Worm (Caenorhabditis elegans) whole organism, young adult: Measurements from ENCODE around the gene str-155.

Experiments
- B0019.2 ChIP-seq: fragments of 200-800 bp; sonication (Bioruptor generic); conservative IDR thresholded peaks from 2 replicates; pipeline ENCODE4 v1.3.6; 2022; ENCODE audit warnings: missing genetic modification reagents, missing genetic modification characterization, missing compliant biosample characterization
- F23B12.7 ChIP-seq: sonication (generic microtip); optimal IDR thresholded peaks from 2 replicates; lab custom pipeline; 2017; ENCODE audit warnings: missing genetic modification characterization, mild to moderate bottlenecking, missing compliant biosample characterization, antibody characterized with exemption, moderate library complexity; ENCODE audit not compliant: insufficient read depth
- F33H1.4 ChIP-seq: fragments of 200-800 bp; sonication (Bioruptor generic); IDR thresholded peaks from 2 replicates; pipeline ENCODE4 v1.3.6; 2022; ENCODE audit warnings: missing genetic modification reagents, missing genetic modification characterization, missing compliant biosample characterization
- F57C9.4 ChIP-seq: sonication (generic microtip); optimal IDR thresholded peaks from 2 replicates; lab custom pipeline; 2017; ENCODE audit warnings: mild to moderate bottlenecking, missing genetic modification characterization, missing compliant biosample characterization
- K12H6.12 ChIP-seq: fragments of 200-800 bp; sonication (Bioruptor generic); optimal IDR thresholded peaks from 2 replicates; lab custom pipeline; 2018; ENCODE audit warnings: mild to moderate bottlenecking, missing genetic modification characterization, missing compliant biosample characterization
- T26A5.8 ChIP-seq: sonication (generic microtip); optimal IDR thresholded peaks from 2 replicates; lab custom pipeline; 2016; ENCODE audit warnings: missing genetic modification characterization, missing compliant biosample characterization
- Y53G8AR.9 ChIP-seq: fragments of 200-800 bp; sonication (Bioruptor generic); conservative IDR thresholded peaks from 2 replicates; pipeline ENCODE4 v1.3.6; 2022; ENCODE audit warnings: missing genetic modification reagents, missing genetic modification characterization, missing compliant biosample characterization
- Y56A3A.18 ChIP-seq: fragments of 200-800 bp; sonication (Bioruptor generic); IDR thresholded peaks from 2 replicates; pipeline ENCODE4 v1.3.6; 2022; ENCODE audit warnings: missing genetic modification reagents, missing genetic modification characterization, missing compliant biosample characterization
- Y67H2A.10 ChIP-seq: fragments of 200-800 bp; sonication (Bioruptor generic); conservative IDR thresholded peaks from 2 replicates; pipeline ENCODE4 v1.3.6; 2022; ENCODE audit warnings: missing genetic modification reagents, missing genetic modification characterization, missing compliant biosample characterization
- Y79H2A.3 ChIP-seq: fragments of 200-800 bp; sonication (Bioruptor generic); conservative IDR thresholded peaks from 2 replicates; pipeline ENCODE4 v1.3.6; 2022; ENCODE audit warnings: missing genetic modification reagents, missing genetic modification characterization, missing compliant biosample characterization
- attf-6 ChIP-seq: fragments of 200-800 bp; sonication (Bioruptor generic); IDR thresholded peaks from 2 replicates; pipeline ENCODE4 v1.3.6; 2022; ENCODE audit warnings: missing genetic modification reagents, missing genetic modification characterization, missing compliant biosample characterization
- cebp-1 ChIP-seq, 2 experiments: fragments of 200-800 bp in 1 of 2; sonication (Bioruptor generic) in 1 of 2; sonication (generic microtip) in 1 of 2; IDR thresholded peaks in 1 of 2; optimal IDR thresholded peaks in 1 of 2; 2 replicates each; pipeline versions ENCODE4 v1.3.6 to Lab custom; 2017 to 2022; ENCODE audit warnings: missing compliant biosample characterization in 2 of 2, missing genetic modification characterization in 2 of 2, mild to moderate bottlenecking in 1 of 2, missing genetic modification reagents in 1 of 2, moderate library complexity in 1 of 2
- ceh-100 ChIP-seq: fragments of 200-800 bp; sonication (Bioruptor generic); IDR thresholded peaks from 2 replicates; pipeline ENCODE4 v1.3.6; 2022; ENCODE audit warnings: missing genetic modification reagents, missing genetic modification characterization, missing compliant biosample characterization
- ceh-58 ChIP-seq: fragments of 200-800 bp; sonication (Bioruptor generic); IDR thresholded peaks from 2 replicates; pipeline ENCODE4 v1.3.6; 2022; ENCODE audit warnings: missing genetic modification characterization, missing compliant biosample characterization
- ceh-91 ChIP-seq: fragments of 200-800 bp; sonication (Bioruptor generic); IDR thresholded peaks from 2 replicates; pipeline ENCODE4 v1.3.6; 2022; ENCODE audit warnings: missing genetic modification reagents, missing genetic modification characterization, missing compliant biosample characterization
- dox-1 ChIP-seq: fragments of 200-800 bp; sonication (Bioruptor generic); IDR thresholded peaks from 2 replicates; pipeline ENCODE4 v1.3.6; 2022; ENCODE audit warnings: missing genetic modification reagents, missing genetic modification characterization, missing compliant biosample characterization
- dpl-1 ChIP-seq: fragments of 150-350 bp; optimal IDR thresholded peaks from 2 replicates; lab custom pipeline; 2014; ENCODE audit warnings: missing biosample characterization, missing genetic modification reagents, missing genetic modification characterization
- egl-18 ChIP-seq: fragments of 200-800 bp; sonication (Bioruptor generic); IDR thresholded peaks from 2 replicates; pipeline ENCODE4 v1.3.6; 2022; ENCODE audit warnings: missing genetic modification reagents, missing genetic modification characterization, missing compliant biosample characterization
- ekl-4 ChIP-seq: fragments of 200-800 bp; sonication (Bioruptor generic); IDR thresholded peaks from 2 replicates; pipeline ENCODE4 v1.3.6; 2022; ENCODE audit warnings: missing genetic modification reagents, missing genetic modification characterization, missing compliant biosample characterization
- hsf-1 ChIP-seq: fragments of 200-800 bp; sonication (Bioruptor generic); IDR thresholded peaks from 2 replicates; pipeline ENCODE4 v1.3.6; 2022; ENCODE audit warnings: missing genetic modification reagents, missing genetic modification characterization, missing compliant biosample characterization
- lag-1 ChIP-seq: fragments of 200-800 bp; sonication (Bioruptor generic); IDR thresholded peaks from 2 replicates; pipeline ENCODE4 v1.3.6; 2022; ENCODE audit warnings: missing genetic modification reagents, missing genetic modification characterization, missing compliant biosample characterization
- let-607 ChIP-seq, 2 experiments: fragments of 200-800 bp in 1 of 2; sonication (Bioruptor generic) in 1 of 2; sonication (generic microtip) in 1 of 2; optimal IDR thresholded peaks; 2 replicates each; lab custom pipeline; 2016 to 2018; ENCODE audit warnings: mild to moderate bottlenecking in 2 of 2, missing compliant biosample characterization in 2 of 2, missing genetic modification characterization in 2 of 2, moderate library complexity in 2 of 2, missing genotype in 1 of 2
- lin-35 ChIP-seq, 3 experiments: fragments of 150-350 bp in 2 of 3; sonication (generic microtip) in 1 of 3; optimal IDR thresholded peaks; 2 replicates each; lab custom pipeline; 2014 to 2018; ENCODE audit warnings: missing biosample characterization in 3 of 3, missing genetic modification characterization in 3 of 3, missing genetic modification reagents in 3 of 3
- lin-40 ChIP-seq: sonication (generic microtip); optimal IDR thresholded peaks from 2 replicates; lab custom pipeline; 2016; ENCODE audit warnings: missing genetic modification characterization, mild to moderate bottlenecking, missing compliant biosample characterization, missing genotype, missing genetic modification reagents
- lir-1 ChIP-seq: fragments of 200-800 bp; sonication (Bioruptor generic); conservative IDR thresholded peaks from 2 replicates; pipeline ENCODE4 v1.3.6; 2022; ENCODE audit warnings: missing genetic modification reagents, missing genetic modification characterization, missing compliant biosample characterization
- lsy-27 ChIP-seq: sonication (generic microtip); optimal IDR thresholded peaks from 2 replicates; lab custom pipeline; 2017; ENCODE audit warnings: missing genetic modification characterization, mild to moderate bottlenecking, missing compliant biosample characterization, antibody characterized with exemption, missing genotype, borderline replicate concordance; ENCODE audit not compliant: insufficient read depth
- mcd-1 ChIP-seq: fragments of 200-800 bp; sonication (Bioruptor generic); IDR thresholded peaks from 2 replicates; pipeline ENCODE4 v1.3.6; 2022; ENCODE audit warnings: missing genetic modification reagents, missing genetic modification characterization, missing compliant biosample characterization
- mxl-1 ChIP-seq: sonication (generic microtip); optimal IDR thresholded peaks from 2 replicates; lab custom pipeline; 2016; ENCODE audit warnings: missing genetic modification characterization, missing compliant biosample characterization
- nhr-90 ChIP-seq: sonication (generic microtip); optimal IDR thresholded peaks from 2 replicates; lab custom pipeline; 2016; ENCODE audit warnings: missing genotype, mild to moderate bottlenecking, missing genetic modification characterization, missing compliant biosample characterization
- pbrm-1 ChIP-seq: fragments of 200-800 bp; sonication (Bioruptor generic); IDR thresholded peaks from 2 replicates; pipeline ENCODE4 v1.3.6; 2022; ENCODE audit warnings: missing genetic modification reagents, missing genetic modification characterization, missing compliant biosample characterization
- rpc-1 ChIP-seq, 2 experiments: fragments of 150-350 bp in 1 of 2; sonication (generic microtip) in 1 of 2; optimal IDR thresholded peaks; 2 replicates each; lab custom pipeline; 2014 to 2018; ENCODE audit warnings: missing biosample characterization in 1 of 2, missing genetic modification characterization in 1 of 2, missing genetic modification reagents in 1 of 2, missing genotype in 1 of 2
- sdz-38 ChIP-seq: sonication (generic microtip); optimal IDR thresholded peaks from 2 replicates; lab custom pipeline; 2016; ENCODE audit warnings: missing genotype, missing genetic modification characterization, missing compliant biosample characterization
- snpc-1.1 ChIP-seq: sonication (generic microtip); optimal IDR thresholded peaks from 2 replicates; lab custom pipeline; 2017; ENCODE audit warnings: missing genetic modification characterization, mild to moderate bottlenecking, missing compliant biosample characterization, antibody characterized with exemption, moderate library complexity, missing genotype, missing genetic modification reagents; ENCODE audit not compliant: insufficient read depth
- snpc-1.3 ChIP-seq: sonication (generic microtip); optimal IDR thresholded peaks from 2 replicates; lab custom pipeline; 2017; ENCODE audit warnings: missing genetic modification characterization, mild to moderate bottlenecking, missing compliant biosample characterization, antibody characterized with exemption, moderate library complexity, missing genotype, missing genetic modification reagents; ENCODE audit not compliant: insufficient read depth
- snpc-3.4 ChIP-seq: sonication (generic microtip); optimal IDR thresholded peaks from 2 replicates; lab custom pipeline; 2017; ENCODE audit warnings: missing genetic modification characterization, mild to moderate bottlenecking, missing compliant biosample characterization, antibody characterized with exemption, moderate library complexity, missing genotype, missing genetic modification reagents
- snpc-4 ChIP-seq, 5 experiments: fragments of 150-350 bp in 1 of 5; sonication (generic microtip) in 4 of 5; optimal IDR thresholded peaks; 2 replicates each; lab custom pipeline; 2014 to 2018; ENCODE audit warnings: missing genetic modification characterization in 5 of 5, missing biosample characterization in 3 of 5, antibody characterized with exemption in 2 of 5, mild to moderate bottlenecking in 2 of 5, missing compliant biosample characterization in 2 of 5, missing genotype in 2 of 5, moderate library complexity in 2 of 5, missing genetic modification reagents in 1 of 5
- somi-1 ChIP-seq: fragments of 200-800 bp; sonication (Bioruptor generic); optimal IDR thresholded peaks from 2 replicates; lab custom pipeline; 2018; ENCODE audit warnings: mild to moderate bottlenecking, missing genetic modification characterization, missing compliant biosample characterization
- sptf-2 ChIP-seq: fragments of 200-800 bp; sonication (Bioruptor generic); optimal IDR thresholded peaks from 2 replicates; lab custom pipeline; 2018; ENCODE audit warnings: mild to moderate bottlenecking, missing genetic modification characterization, missing compliant biosample characterization
- tlf-1 ChIP-seq: fragments of 200-800 bp; sonication (Bioruptor generic); optimal IDR thresholded peaks from 2 replicates; lab custom pipeline; 2018; ENCODE audit warnings: mild to moderate bottlenecking, missing genetic modification characterization, missing compliant biosample characterization
- unc-130 ChIP-seq: sonication (generic microtip); optimal IDR thresholded peaks from 2 replicates; lab custom pipeline; 2016; ENCODE audit warnings: missing genetic modification reagents, missing genetic modification characterization, missing compliant biosample characterization
- unc-62 ChIP-seq: fragments of 150-350 bp; optimal IDR thresholded peaks from 2 replicates; lab custom pipeline; 2014; ENCODE audit warnings: missing biosample characterization, missing genetic modification reagents, missing genetic modification characterization
- zfh-2 ChIP-seq: fragments of 200-800 bp; sonication (Bioruptor generic); conservative IDR thresholded peaks from 2 replicates; pipeline ENCODE4 v1.3.6; 2022; ENCODE audit warnings: missing genetic modification reagents, missing genetic modification characterization, missing compliant biosample characterization
- zim-3 ChIP-seq: sonication (generic microtip); optimal IDR thresholded peaks from 2 replicates; lab custom pipeline; 2017; ENCODE audit warnings: mild to moderate bottlenecking, missing genetic modification characterization, moderate library complexity, missing compliant biosample characterization

Gene str-155

DNA sequence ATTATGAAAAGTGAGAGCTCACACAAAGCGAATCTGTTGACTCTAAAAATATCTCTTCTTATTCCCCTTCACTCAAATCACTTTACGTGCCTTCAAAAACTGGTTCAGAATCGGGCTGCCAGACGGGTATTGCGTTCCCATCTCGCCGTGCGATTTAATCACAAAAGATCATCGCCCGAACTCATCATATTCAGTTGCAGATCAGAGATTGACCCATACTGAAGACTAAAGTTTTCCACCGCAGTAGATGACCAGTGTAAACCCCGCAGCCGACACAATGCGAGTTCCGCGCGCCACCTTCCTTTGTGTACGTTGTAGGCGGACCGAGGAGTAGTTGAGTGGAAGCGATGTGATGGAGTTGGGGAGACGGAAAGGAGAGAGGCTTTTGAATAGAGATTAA lies 35.2 kb upstream of the str-155 start (continued):
- no peak for TF ChIP-seq ceh-58 (GFP tag; lab: Robert Waterston, UW)
- peak; percentile 79; the same call in 1 of the 2 replicates for TF ChIP-seq Y56A3A.18 (GFP tag; lab: Robert Waterston, UW)
- peak; percentile 77 for TF ChIP-seq lsy-27 (tag; lab: Kevin White, UChicago)
- TF ChIP-seq mcd-1 (GFP tag; lab: Robert Waterston, UW): peak; percentile 78
- TF ChIP-seq ekl-4 (GFP tag; lab: Robert Waterston, UW): peak; percentile 87
- peak; percentile 73 for TF ChIP-seq F23B12.7
- no peak for TF ChIP-seq rpc-1 (optimal IDR thresholded peaks at IDR 0.05; lab: Kevin White, UChicago)
- peak; percentile 25 for TF ChIP-seq rpc-1 (tag; optimal IDR thresholded peaks at IDR 0.05; lab: Kevin White, UChicago)
- TF ChIP-seq lin-35 (GFP tag; optimal IDR thresholded peaks at IDR 0.05; lab: Kevin White, UChicago): no peak
- peak; percentile 13 for TF ChIP-seq mxl-1
- TF ChIP-seq attf-6: peak; percentile 96
- TF ChIP-seq zim-3: no peak
- TF ChIP-seq pbrm-1 (GFP tag; lab: Robert Waterston, UW): peak; percentile 97
- TF ChIP-seq hsf-1 (GFP tag; lab: Robert Waterston, UW): peak; percentile 73
- TF ChIP-seq snpc-1.3 (tag; lab: Kevin White, UChicago): peak; percentile 97
- TF ChIP-seq snpc-1.1 (tag; lab: Kevin White, UChicago): peak; percentile 98
- TF ChIP-seq snpc-4 (GFP tag; optimal IDR thresholded peaks at IDR 0.05; lab: Kevin White, UChicago): peak; percentile 99
- peak; percentile 98 to 99 (median 98) for TF ChIP-seq snpc-4 (tag; optimal IDR thresholded peaks at IDR 0.05; lab: Kevin White, UChicago)
- TF ChIP-seq Y67H2A.10 (GFP tag; lab: Robert Waterston, UW): no peak
- 0 out of 2 replicates have a peak, but pooled peaks have one; percentile 16 for TF ChIP-seq ceh-91 (GFP tag; lab: Robert Waterston, UW)
- TF ChIP-seq lir-1 (GFP tag; lab: Robert Waterston, UW): peak; percentile 77
- TF ChIP-seq T26A5.8: peak; percentile 45

DNA sequence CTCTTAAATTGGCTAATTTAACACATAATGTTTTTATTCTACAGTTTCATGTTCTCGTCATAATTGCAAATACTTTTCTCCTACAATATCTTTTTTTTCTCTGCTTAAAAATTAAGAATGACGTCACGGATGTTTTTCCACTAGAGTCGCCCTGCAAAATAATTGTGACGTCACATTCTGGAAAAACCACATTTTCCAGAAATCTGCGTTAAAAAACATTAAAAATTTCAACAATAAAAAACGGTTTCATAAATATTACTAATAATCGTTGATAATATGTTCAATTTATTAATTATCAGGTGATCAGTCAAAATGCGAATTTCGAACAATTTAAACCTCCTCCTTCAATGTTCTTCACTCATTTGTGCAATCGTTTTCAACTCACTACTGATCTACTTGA lies 31.8 kb upstream of the str-155 start, which contains the start of gene str-166:
str-166 (plus strand) TSS at position 301 of the 400 bp plus-strand sequence.
- TF ChIP-seq snpc-3.4 (tag; lab: Kevin White, UChicago): no peak
- TF ChIP-seq B0019.2 (GFP tag; lab: Robert Waterston, UW): no peak
- TF ChIP-seq let-607 (tag; optimal IDR thresholded peaks at IDR 0.05; lab: Kevin White, UChicago): no peak
- TF ChIP-seq sdz-38 (tag; lab: Kevin White, UChicago): no peak
- no peak for TF ChIP-seq nhr-90
- TF ChIP-seq sptf-2 (GFP tag; lab: Kevin White, UChicago): no peak
- no peak for TF ChIP-seq Y53G8AR.9 (GFP tag; lab: Robert Waterston, UW)
- TF ChIP-seq lin-35 (GFP tag; optimal IDR thresholded peaks at IDR 0.05; lab: Kevin White, UChicago): no peak
- no peak for TF ChIP-seq cebp-1 (GFP tag; IDR thresholded peaks at IDR 0.05; lab: Robert Waterston, UW)
- TF ChIP-seq cebp-1 (tag; optimal IDR thresholded peaks at IDR 0.05; lab: Kevin White, UChicago): no peak
- no peak for TF ChIP-seq lin-40 (tag; lab: Kevin White, UChicago)
- no peak for TF ChIP-seq zfh-2
- TF ChIP-seq hsf-1 (GFP tag; lab: Robert Waterston, UW): no peak
- TF ChIP-seq ceh-100: no peak
- TF ChIP-seq snpc-4 (GFP tag; optimal IDR thresholded peaks at IDR 0.05; lab: Kevin White, UChicago): no peak
- TF ChIP-seq snpc-4 (tag; optimal IDR thresholded peaks at IDR 0.05; lab: Kevin White, UChicago): no peak
- TF ChIP-seq attf-6: no peak

DNA sequence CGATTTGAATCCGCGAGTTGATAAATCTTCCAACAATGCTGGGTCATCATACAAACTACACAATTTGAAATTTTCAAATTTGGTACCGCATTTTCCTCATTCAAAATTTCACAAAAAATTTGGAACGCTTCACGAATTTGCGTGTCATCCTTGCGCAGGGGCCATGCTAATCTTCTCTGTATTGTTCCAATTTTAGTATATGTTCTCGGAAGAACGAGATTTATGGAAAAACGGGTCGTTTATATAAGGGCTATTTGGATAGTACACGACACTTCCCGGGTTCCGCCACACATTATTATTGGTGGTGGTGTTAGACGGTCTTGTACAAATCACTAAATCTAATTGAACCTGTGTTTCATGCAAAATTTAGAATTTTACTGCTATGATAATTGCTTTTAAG lies 30.4 kb upstream of the str-155 start:
- TF ChIP-seq lag-1 (GFP tag; lab: Robert Waterston, UW): no peak
- no peak for TF ChIP-seq Y79H2A.3
- TF ChIP-seq somi-1: no peak
- no peak for TF ChIP-seq K12H6.12 (tag; lab: Kevin White, UChicago)
- no peak for TF ChIP-seq dox-1
- no peak for TF ChIP-seq dpl-1 (GFP tag; lab: Kevin White, UChicago)
- TF ChIP-seq unc-62: no peak
- TF ChIP-seq rpc-1 (optimal IDR thresholded peaks at IDR 0.05; lab: Kevin White, UChicago): peak; percentile 62
- TF ChIP-seq rpc-1 (tag; optimal IDR thresholded peaks at IDR 0.05; lab: Kevin White, UChicago): peak; percentile 82
- no peak for TF ChIP-seq egl-18 (GFP tag; lab: Robert Waterston, UW)
- no peak for TF ChIP-seq F33H1.4 (GFP tag; lab: Robert Waterston, UW)
- no peak for TF ChIP-seq unc-130 (GFP tag; lab: Kevin White, UChicago)
- no peak for TF ChIP-seq F57C9.4 (tag; lab: Kevin White, UChicago)
- TF ChIP-seq tlf-1: no peak
- TF ChIP-seq mxl-1: no peak
